Worm (Caenorhabditis elegans): ENCODE results near the gene mtp-18.

The mtp-18 gene

ce11 chrX:6221097-6221496 is 14.9 kb upstream of the mtp-18 start:
- TF ChIP-seq madf-2 (tag; optimal IDR thresholded peaks at IDR 0.05), result no peak
- TF ChIP-seq fax-1 (tag; optimal IDR thresholded peaks at IDR 0.05), result no peak
- no peak for TF ChIP-seq ceh-6 (GFP tag; optimal IDR thresholded peaks at IDR 0.05)
- TF ChIP-seq pax-1 (tag; optimal IDR thresholded peaks at IDR 0.05), result no peak
- TF ChIP-seq che-1 (tag; optimal IDR thresholded peaks at IDR 0.05), result no peak
- no peak for TF ChIP-seq pha-2 (tag; optimal IDR thresholded peaks at IDR 0.05)
- no peak for TF ChIP-seq hlh-15 (tag; optimal IDR thresholded peaks at IDR 0.05)
- TF ChIP-seq pag-3 (tag; optimal IDR thresholded peaks at IDR 0.05; ENCODE audit: borderline replicate concordance), result no peak
- no peak for TF ChIP-seq T23F11.4 (GFP tag; optimal IDR thresholded peaks at IDR 0.05)

- no peak for TF ChIP-seq ama-1 (optimal IDR thresholded peaks at IDR 0.05)
- peak; percentile 53 for TF ChIP-seq T23F11.4 (GFP tag; optimal IDR thresholded peaks at IDR 0.05)
- no peak for TF ChIP-seq nhr-232 (tag; optimal IDR thresholded peaks at IDR 0.05)
- peak; percentile 53; the same call in 1 of the 2 replicates for TF ChIP-seq ceh-45 (GFP tag; IDR thresholded peaks at IDR 0.05)
- TF ChIP-seq ceh-18 (tag; optimal IDR thresholded peaks at IDR 0.05), result peak; percentile 61
- no peak for TF ChIP-seq pax-1 (tag; optimal IDR thresholded peaks at IDR 0.05)
- no peak for TF ChIP-seq elt-4 (tag; optimal IDR thresholded peaks at IDR 0.05)
- no peak for TF ChIP-seq lim-6 (tag; optimal IDR thresholded peaks at IDR 0.05)
- peak; percentile 48 for TF ChIP-seq fax-1 (tag; optimal IDR thresholded peaks at IDR 0.05)
- TF ChIP-seq sox-4 (tag; optimal IDR thresholded peaks at IDR 0.05), result no peak
- peak; percentile 52 for TF ChIP-seq syd-9 (tag; optimal IDR thresholded peaks at IDR 0.05)
- no peak for TF ChIP-seq tbx-7 (tag; optimal IDR thresholded peaks at IDR 0.05)
- peak; percentile 2 for TF ChIP-seq fkh-6 (tag; optimal IDR thresholded peaks at IDR 0.05)
- peak; percentile 36 for TF ChIP-seq tbx-2 (tag; optimal IDR thresholded peaks at IDR 0.05)
- TF ChIP-seq dmd-4 (tag; optimal IDR thresholded peaks at IDR 0.05; ENCODE audit: borderline replicate concordance), result no peak
- peak; percentile 33 for TF ChIP-seq sdc-2 (tag; optimal IDR thresholded peaks at IDR 0.05)
- TF ChIP-seq Y22D7AL.16 (tag; optimal IDR thresholded peaks at IDR 0.05), result no peak
- peak; percentile 47 for TF ChIP-seq madf-2 (tag; optimal IDR thresholded peaks at IDR 0.05)
- no peak for TF ChIP-seq hlh-30 (tag; optimal IDR thresholded peaks at IDR 0.05; ENCODE audit: insufficient read depth)
- TF ChIP-seq zip-5 (tag; optimal IDR thresholded peaks at IDR 0.05), result no peak
- TF ChIP-seq nfya-1 (tag; optimal IDR thresholded peaks at IDR 0.05), result no peak
- no peak for TF ChIP-seq K02D7.2 (tag; optimal IDR thresholded peaks at IDR 0.05)
- TF ChIP-seq ceh-14 (tag; optimal IDR thresholded peaks at IDR 0.05), result peak; percentile 45
- no peak for TF ChIP-seq eyg-1 (tag; optimal IDR thresholded peaks at IDR 0.05)
- TF ChIP-seq ahr-1 (tag; optimal IDR thresholded peaks at IDR 0.05), result no peak
- peak; percentile 22 for TF ChIP-seq ttx-3 (tag; optimal IDR thresholded peaks at IDR 0.05)
- no peak for TF ChIP-seq pros-1 (tag; optimal IDR thresholded peaks at IDR 0.05)
- TF ChIP-seq ceh-31 (tag; optimal IDR thresholded peaks at IDR 0.05), result no peak
- no peak for TF ChIP-seq ceh-30 (tag; optimal IDR thresholded peaks at IDR 0.05)
- peak; percentile 4 for TF ChIP-seq ceh-24 (tag; optimal IDR thresholded peaks at IDR 0.05)
- no peak for TF ChIP-seq unc-42 (tag; optimal IDR thresholded peaks at IDR 0.05)
- peak; percentile 40 for TF ChIP-seq gmeb-2 (tag; optimal IDR thresholded peaks at IDR 0.05)
- peak; percentile 52 for TF ChIP-seq C08G9.2 (tag; optimal IDR thresholded peaks at IDR 0.05)
- no peak for TF ChIP-seq nhr-11 (tag; optimal IDR thresholded peaks at IDR 0.05)
- TF ChIP-seq ceh-2 (tag; optimal IDR thresholded peaks at IDR 0.05), result no peak
- TF ChIP-seq unc-3 (GFP tag; conservative IDR thresholded peaks at IDR 0.05), result 0 out of 2 replicates have a peak, but pooled peaks have one; percentile 18
- TF ChIP-seq unc-3 (tag; optimal IDR thresholded peaks at IDR 0.05), result no peak
- no peak for TF ChIP-seq pha-2 (tag; optimal IDR thresholded peaks at IDR 0.05)
- TF ChIP-seq sox-2 (GFP tag; IDR thresholded peaks at IDR 0.05), result no peak
- TF ChIP-seq ets-4 (tag; optimal IDR thresholded peaks at IDR 0.05), result no peak
- TF ChIP-seq hlh-6 (tag; optimal IDR thresholded peaks at IDR 0.05), result no peak
- TF ChIP-seq che-1 (tag; optimal IDR thresholded peaks at IDR 0.05), result peak; percentile 62
- peak; percentile 36 for TF ChIP-seq elt-2 (tag; optimal IDR thresholded peaks at IDR 0.05)
- TF ChIP-seq rnt-1 (tag; optimal IDR thresholded peaks at IDR 0.05), result no peak
- TF ChIP-seq ceh-48 (tag; optimal IDR thresholded peaks at IDR 0.05), result no peak
- TF ChIP-seq hlh-13 (GFP tag; optimal IDR thresholded peaks at IDR 0.05), result peak; percentile 35
- TF ChIP-seq ceh-6 (GFP tag; optimal IDR thresholded peaks at IDR 0.05), result peak; percentile 69
- no peak for TF ChIP-seq ceh-22 (tag; optimal IDR thresholded peaks at IDR 0.05)
- TF ChIP-seq ztf-16 (tag; optimal IDR thresholded peaks at IDR 0.05), result peak; percentile 22
- TF ChIP-seq odd-2 (tag; optimal IDR thresholded peaks at IDR 0.05), result no peak
These were observed 13.7 kb upstream of the mtp-18 start for ce11 chrX:6219892-6220291.

Data from whole organism, late embryonic.